ENCODE assay signal across 1 fruit fly cellular context in the genomic region with DNA sequence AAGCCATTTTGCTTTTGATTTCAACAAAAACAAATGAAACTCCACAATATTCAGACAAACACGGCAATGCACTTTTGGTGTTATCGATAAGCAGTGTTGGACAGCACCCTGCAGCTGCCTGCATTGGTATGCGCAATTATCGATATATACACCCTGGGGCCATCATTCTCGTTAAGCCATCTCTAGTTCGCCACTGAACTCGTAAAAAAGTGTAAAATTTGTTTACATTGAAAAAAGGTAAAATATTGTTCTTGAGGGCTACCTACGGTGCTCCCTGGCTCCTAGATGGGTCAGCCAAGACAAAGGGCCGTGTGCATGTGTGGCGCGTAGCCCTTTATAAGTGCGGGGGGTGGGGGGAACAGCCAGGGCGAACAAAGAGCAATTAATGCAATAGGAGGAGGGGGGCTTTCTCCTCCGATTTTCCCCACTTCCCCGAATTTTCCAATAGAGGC.
TF ChIP-seq lines count a peak whose summit lies in the region.

Gene CG13603, minus strand, starts transcription at position 91 of the 452 bp plus-strand sequence.
Gene CG5902, plus strand, starts transcription at position 164 of the 452 bp plus-strand sequence.

TF ChIP-seq in whole organism, embryonic, 481 proteins besides CTCF, POLR2A, EP300 and RAD21 (continued from another document and continues in another):
- TF ChIP-seq Dll (GFP tag; IDR thresholded peaks at IDR 0.05; lab: Robert Waterston, UW; ENCODE audit: partially characterized antibody) (peak; percentile 82), CG13287 (GFP tag; IDR thresholded peaks at IDR 0.05; lab: Robert Waterston, UW; ENCODE audit: partially characterized antibody) (peak; percentile 85), CG2199 (GFP tag; IDR thresholded peaks at IDR 0.05; lab: Robert Waterston, UW) (0 out of 3 replicates have a peak, but pooled peaks have one; percentile 31), zf30C (GFP tag; optimal IDR thresholded peaks at IDR 0.05; lab: Kevin White, UChicago) (no peak), h (optimal IDR thresholded peaks at IDR 0.05; lab: Kevin White, UChicago) (no peak), CG2889 (GFP tag; IDR thresholded peaks at IDR 0.05; lab: Robert Waterston, UW) (no peak), zen (tag; optimal IDR thresholded peaks at IDR 0.05; lab: Kevin White, UChicago) (peak; percentile 44), dmrt11E (tag; optimal IDR thresholded peaks at IDR 0.05; lab: Kevin White, UChicago) (no peak), gsb-n (tag; optimal IDR thresholded peaks at IDR 0.05; lab: Kevin White, UChicago) (no peak), slou (GFP tag; optimal IDR thresholded peaks at IDR 0.05; lab: Kevin White, UChicago) (no peak), CG9817 (tag; optimal IDR thresholded peaks at IDR 0.05; lab: Kevin White, UChicago) (no peak), vnd (GFP tag; IDR thresholded peaks at IDR 0.05; lab: Robert Waterston, UW; ENCODE audit: partially characterized antibody) (peak; percentile 72), ab (GFP tag; optimal IDR thresholded peaks at IDR 0.05; lab: Kevin White, UChicago) (no peak), CG6791 (GFP tag; IDR thresholded peaks at IDR 0.05; lab: Robert Waterston, UW; ENCODE audit: partially characterized antibody) (peak; percentile 79), Mrtf (GFP tag; IDR thresholded peaks at IDR 0.05; lab: Robert Waterston, UW) (no peak), dpn (GFP tag; optimal IDR thresholded peaks at IDR 0.05; lab: Kevin White, UChicago) (peak; percentile 60 to 62), CG7786 (GFP tag; optimal IDR thresholded peaks at IDR 0.05; lab: Kevin White, UChicago) (peak; percentile 48), CG11456 (GFP tag; IDR thresholded peaks at IDR 0.05; lab: Robert Waterston, UW) (peak; percentile 70; the same call in 2 of the 3 replicates), CG6254 (GFP tag; optimal IDR thresholded peaks at IDR 0.05; lab: Kevin White, UChicago) (peak; percentile 47), ken (GFP tag; IDR thresholded peaks at IDR 0.05; lab: Robert Waterston, UW) (peak; percentile 57; the same call in 1 of the 3 replicates), CG1647 (GFP tag; optimal IDR thresholded peaks at IDR 0.05; lab: Kevin White, UChicago) (no peak), stc (GFP tag; IDR thresholded peaks at IDR 0.05; lab: Robert Waterston, UW) (no peak), caup (GFP tag; optimal IDR thresholded peaks at IDR 0.05; lab: Kevin White, UChicago; ENCODE audit: severe bottlenecking) (no peak), crc (GFP tag; optimal IDR thresholded peaks at IDR 0.05; lab: Kevin White, UChicago) (no peak), seq (GFP tag; IDR thresholded peaks at IDR 0.05; lab: Robert Waterston, UW) (no peak), Optix (GFP tag; IDR thresholded peaks at IDR 0.05; lab: Robert Waterston, UW) (no peak), Trl (optimal IDR thresholded peaks at IDR 0.05; lab: Kevin White, UChicago) (no peak), Trl (GFP tag; optimal IDR thresholded peaks at IDR 0.05; lab: Kevin White, UChicago) (peak; percentile 51), kay (GFP tag; optimal IDR thresholded peaks at IDR 0.05; lab: Kevin White, UChicago) (peak; percentile 12), luna (GFP tag; optimal IDR thresholded peaks at IDR 0.05; lab: Kevin White, UChicago) (no peak), Dad (GFP tag; optimal IDR thresholded peaks at IDR 0.05; lab: Kevin White, UChicago) (peak; percentile 40), sima (GFP tag; optimal IDR thresholded peaks at IDR 0.05; lab: Kevin White, UChicago) (no peak), C15 (GFP tag; IDR thresholded peaks at IDR 0.05; lab: Robert Waterston, UW) (no peak), Lpt (GFP tag; optimal IDR thresholded peaks at IDR 0.05; lab: Kevin White, UChicago) (no peak), Dbx (GFP tag; IDR thresholded peaks at IDR 0.05; lab: Robert Waterston, UW) (peak; percentile 77), CG31388 (GFP tag; optimal IDR thresholded peaks at IDR 0.05; lab: Kevin White, UChicago) (no peak), CG8290 (GFP tag; optimal IDR thresholded peaks at IDR 0.05; lab: Kevin White, UChicago) (no peak), CG8290 (tag; optimal IDR thresholded peaks at IDR 0.05; lab: Kevin White, UChicago) (no peak), CG2120 (GFP tag; optimal IDR thresholded peaks at IDR 0.05; lab: Kevin White, UChicago) (peak; percentile 72), CG3163 (GFP tag; optimal IDR thresholded peaks at IDR 0.05; lab: Kevin White, UChicago) (peak; percentile 10), CG8478 (optimal IDR thresholded peaks at IDR 0.05; lab: Kevin White, UChicago) (no peak), sqz (GFP tag; optimal IDR thresholded peaks at IDR 0.05; lab: Kevin White, UChicago) (no peak), CG3281 (GFP tag; optimal IDR thresholded peaks at IDR 0.05; lab: Kevin White, UChicago) (no peak), sug (tag; optimal IDR thresholded peaks at IDR 0.05; lab: Kevin White, UChicago) (peak; percentile 49), CHES-1-like (GFP tag; optimal IDR thresholded peaks at IDR 0.05; lab: Kevin White, UChicago) (peak; percentile 83), hkb (optimal IDR thresholded peaks at IDR 0.05; lab: Kevin White, UChicago) (no peak), hkb (GFP tag; IDR thresholded peaks at IDR 0.05; lab: Robert Waterston, UW) (0 out of 2 replicates have a peak, but pooled peaks have one; percentile 38), CG17186 (GFP tag; optimal IDR thresholded peaks at IDR 0.05; lab: Kevin White, UChicago) (peak; percentile 96), CG13775 (GFP tag; optimal IDR thresholded peaks at IDR 0.05; lab: Kevin White, UChicago) (peak; percentile 31), MBD-R2 (GFP tag; IDR thresholded peaks at IDR 0.05; lab: Robert Waterston, UW) (peak; percentile 93), ranshi (GFP tag; IDR thresholded peaks at IDR 0.05; lab: Robert Waterston, UW) (0 out of 2 replicates have a peak, but pooled peaks have one; percentile 6), CG14441 (GFP tag; IDR thresholded peaks at IDR 0.05; lab: Robert Waterston, UW) (peak; percentile 30; the same call in 1 of the 2 replicates), PHDP (tag; optimal IDR thresholded peaks at IDR 0.05; lab: Kevin White, UChicago) (no peak), mam (GFP tag; optimal IDR thresholded peaks at IDR 0.05; lab: Kevin White, UChicago) (peak; percentile 74), tna (GFP tag; IDR thresholded peaks at IDR 0.05; lab: Robert Waterston, UW; ENCODE audit: partially characterized antibody) (peak; percentile 55), CG13123 (GFP tag; optimal IDR thresholded peaks at IDR 0.05; lab: Kevin White, UChicago) (peak; percentile 23), gem (tag; optimal IDR thresholded peaks at IDR 0.05; lab: Kevin White, UChicago) (no peak), Sox102F (GFP tag; optimal IDR thresholded peaks at IDR 0.05; lab: Kevin White, UChicago) (no peak), CG4360 (GFP tag; IDR thresholded peaks at IDR 0.05; lab: Robert Waterston, UW) (peak; percentile 41; the same call in 1 of the 2 replicates), CG6654 (GFP tag; optimal IDR thresholded peaks at IDR 0.05; lab: Kevin White, UChicago) (no peak), zfh1 (GFP tag; IDR thresholded peaks at IDR 0.05; lab: Robert Waterston, UW) (no peak; the same call in 2 of the 3 replicates), CG2712 (tag; optimal IDR thresholded peaks at IDR 0.05; lab: Kevin White, UChicago) (peak; percentile 60), nerfin-1 (tag; optimal IDR thresholded peaks at IDR 0.05; lab: Kevin White, UChicago) (peak; percentile 99), CG7745 (tag; optimal IDR thresholded peaks at IDR 0.05; lab: Kevin White, UChicago) (no peak), ERR (GFP tag; optimal IDR thresholded peaks at IDR 0.05; lab: Kevin White, UChicago) (peak; percentile 78), CG15269 (tag; optimal IDR thresholded peaks at IDR 0.05; lab: Kevin White, UChicago) (no peak), chif (GFP tag; optimal IDR thresholded peaks at IDR 0.05; lab: Kevin White, UChicago) (peak in 1 of 2 experiments; percentile 35), Ptx1 (GFP tag; IDR thresholded peaks at IDR 0.05; lab: Robert Waterston, UW) (0 out of 2 replicates have a peak, but pooled peaks have one; percentile 44), CG12769 (tag; optimal IDR thresholded peaks at IDR 0.05; lab: Kevin White, UChicago) (no peak), sens (GFP tag; lab: Kevin White, UChicago) (no peak), Blimp-1 (GFP tag; optimal IDR thresholded peaks at IDR 0.05; lab: Kevin White, UChicago) (no peak), Lhr (GFP tag; optimal IDR thresholded peaks at IDR 0.05; lab: Kevin White, UChicago) (no peak), CG12219 (GFP tag; optimal IDR thresholded peaks at IDR 0.05; lab: Kevin White, UChicago) (no peak), CG7963 (GFP tag; IDR thresholded peaks at IDR 0.05; lab: Robert Waterston, UW; ENCODE audit: partially characterized antibody) (peak; percentile 57; the same call in 1 of the 3 replicates), Hr78 (GFP tag; optimal IDR thresholded peaks at IDR 0.05; lab: Kevin White, UChicago) (no peak), CG15011 (GFP tag; optimal IDR thresholded peaks at IDR 0.05; lab: Kevin White, UChicago) (no peak), CG8388 (GFP tag; optimal IDR thresholded peaks at IDR 0.05; lab: Kevin White, UChicago) (no peak), jigr1 (GFP tag; IDR thresholded peaks at IDR 0.05; lab: Robert Waterston, UW) (no peak), Scr (GFP tag; IDR thresholded peaks at IDR 0.05; lab: Robert Waterston, UW; ENCODE audit: partially characterized antibody) (peak; percentile 82), CG8089 (GFP tag; optimal IDR thresholded peaks at IDR 0.05; lab: Kevin White, UChicago) (peak; percentile 0), sc (optimal IDR thresholded peaks at IDR 0.05; lab: Kevin White, UChicago) (no peak), sc (GFP tag; optimal IDR thresholded peaks at IDR 0.05; lab: Kevin White, UChicago) (no peak), CG1792 (GFP tag; optimal IDR thresholded peaks at IDR 0.05; lab: Kevin White, UChicago) (no peak), CG7987 (GFP tag; optimal IDR thresholded peaks at IDR 0.05; lab: Kevin White, UChicago) (peak; percentile 34), da (GFP tag; optimal IDR thresholded peaks at IDR 0.05; lab: Kevin White, UChicago) (no peak), pan (optimal IDR thresholded peaks at IDR 0.05; lab: Kevin White, UChicago) (no peak), pan (GFP tag; optimal IDR thresholded peaks at IDR 0.05 in 1 of 2, IDR thresholded peaks at IDR 0.05 in 1 of 2) (no peak), maf-S (GFP tag; optimal IDR thresholded peaks at IDR 0.05; lab: Kevin White, UChicago) (peak; percentile 45), scrt (GFP tag; optimal IDR thresholded peaks at IDR 0.05; lab: Kevin White, UChicago) (no peak), CG33213 (GFP tag; optimal IDR thresholded peaks at IDR 0.05; lab: Kevin White, UChicago) (peak; percentile 64), ato (GFP tag; IDR thresholded peaks at IDR 0.05; lab: Robert Waterston, UW; ENCODE audit: partially characterized antibody) (0 out of 2 replicates have a peak, but pooled peaks have one; percentile 47), CG18599 (GFP tag; optimal IDR thresholded peaks at IDR 0.05; lab: Kevin White, UChicago) (peak; percentile 39), CG31441 (GFP tag; IDR thresholded peaks at IDR 0.05; lab: Robert Waterston, UW) (no peak; the same call in 1 of the 2 replicates), gcm (GFP tag; optimal IDR thresholded peaks at IDR 0.05; lab: Kevin White, UChicago) (peak; percentile 36), ftz-f1 (GFP tag; optimal IDR thresholded peaks at IDR 0.05; lab: Kevin White, UChicago) (peak; percentile 55), Hr39 (optimal IDR thresholded peaks at IDR 0.05; lab: Kevin White, UChicago) (no peak), unpg (GFP tag; optimal IDR thresholded peaks at IDR 0.05; lab: Kevin White, UChicago) (no peak), Tbp (GFP tag; optimal IDR thresholded peaks at IDR 0.05; lab: Kevin White, UChicago) (no peak), ewg (GFP tag; optimal IDR thresholded peaks at IDR 0.05; lab: Kevin White, UChicago) (peak; percentile 63), CG12391 (tag; optimal IDR thresholded peaks at IDR 0.05; lab: Kevin White, UChicago) (peak; percentile 39), pum (GFP tag; optimal IDR thresholded peaks at IDR 0.05; lab: Kevin White, UChicago) (peak; percentile 51), ac (GFP tag; optimal IDR thresholded peaks at IDR 0.05; lab: Kevin White, UChicago) (no peak), danr (GFP tag; IDR thresholded peaks at IDR 0.05; lab: Robert Waterston, UW) (no peak), CG16779 (GFP tag; IDR thresholded peaks at IDR 0.05; lab: Robert Waterston, UW) (no peak), chn (GFP tag; optimal IDR thresholded peaks at IDR 0.05; lab: Kevin White, UChicago) (peak; percentile 56), H15 (GFP tag; IDR thresholded peaks at IDR 0.05; lab: Robert Waterston, UW) (no peak), Deaf1 (tag; optimal IDR thresholded peaks at IDR 0.05; lab: Kevin White, UChicago) (no peak), CG15696 (tag; optimal IDR thresholded peaks at IDR 0.05; lab: Kevin White, UChicago) (no peak), CG8281 (tag; optimal IDR thresholded peaks at IDR 0.05; lab: Kevin White, UChicago) (no peak), CG11085 (GFP tag; IDR thresholded peaks at IDR 0.05; lab: Robert Waterston, UW) (no peak), lov (optimal IDR thresholded peaks at IDR 0.05; lab: Kevin White, UChicago) (no peak), lov (GFP tag; IDR thresholded peaks at IDR 0.05; lab: Robert Waterston, UW) (no peak), CG10431 (GFP tag; optimal IDR thresholded peaks at IDR 0.05; lab: Kevin White, UChicago) (no peak), ci (GFP tag; IDR thresholded peaks at IDR 0.05; lab: Robert Waterston, UW) (peak; percentile 71; the same call in 1 of the 3 replicates), lilli (GFP tag; optimal IDR thresholded peaks at IDR 0.05; lab: Kevin White, UChicago) (peak; percentile 69), Oli (tag; optimal IDR thresholded peaks at IDR 0.05; lab: Kevin White, UChicago) (no peak), CG10321 (GFP tag; IDR thresholded peaks at IDR 0.05; lab: Robert Waterston, UW) (no peak), chm (GFP tag; IDR thresholded peaks at IDR 0.05; lab: Robert Waterston, UW) (0 out of 2 replicates have a peak, but pooled peaks have one; percentile 43), CG10462 (GFP tag; optimal IDR thresholded peaks at IDR 0.05; lab: Kevin White, UChicago) (no peak), gfzf (GFP tag; optimal IDR thresholded peaks at IDR 0.05; lab: Kevin White, UChicago) (peak; percentile 24), HLHmδ (GFP tag; optimal IDR thresholded peaks at IDR 0.05; lab: Kevin White, UChicago) (no peak), mirr (GFP tag; optimal IDR thresholded peaks at IDR 0.05; lab: Kevin White, UChicago) (no peak), gt (GFP tag; IDR thresholded peaks at IDR 0.05; lab: Robert Waterston, UW) (no peak), CG8944 (GFP tag; optimal IDR thresholded peaks at IDR 0.05; lab: Kevin White, UChicago) (peak; percentile 70), dm (GFP tag; optimal IDR thresholded peaks at IDR 0.05; lab: Kevin White, UChicago) (peak; percentile 66), CG8359 (GFP tag; optimal IDR thresholded peaks at IDR 0.05; lab: Kevin White, UChicago; ENCODE audit: borderline replicate concordance) (no peak)
